Fruit fly (Drosophila melanogaster) whole organism, adult: Measurements from ENCODE around the gene MAPk-Ak2.

ENCODE experiments used
- CG11617 ChIP-seq: fragments of 200-800 bp; sonication (Bioruptor generic); optimal IDR thresholded peaks from 2 replicates; lab custom pipeline; 2017; ENCODE audit warnings: mild to moderate bottlenecking, missing biosample characterization, missing genetic modification reagents, missing genetic modification characterization
- CG12768 ChIP-seq: fragments of 200-800 bp; sonication (Bioruptor generic); optimal IDR thresholded peaks from 2 replicates; lab custom pipeline; 2017; ENCODE audit warnings: missing biosample characterization, missing genetic modification characterization, mild to moderate bottlenecking, moderate library complexity, missing genetic modification reagents
- CG14711 ChIP-seq: fragments of 200-800 bp; sonication (Bioruptor generic); optimal IDR thresholded peaks from 2 replicates; lab custom pipeline; 2018; ENCODE audit warnings: missing biosample characterization, mild to moderate bottlenecking, missing genetic modification characterization, moderate library complexity
- CG1620 ChIP-seq: fragments of 200-800 bp; sonication (Bioruptor generic); optimal IDR thresholded peaks from 2 replicates; lab custom pipeline; 2016; ENCODE audit warnings: missing biosample characterization, missing genetic modification characterization
- CG33017 ChIP-seq: fragments of 200-800 bp; sonication (Bioruptor generic); optimal IDR thresholded peaks from 2 replicates; lab custom pipeline; 2018; ENCODE audit warnings: missing biosample characterization, mild to moderate bottlenecking, missing genetic modification characterization, moderate library complexity
- CG5204 ChIP-seq: fragments of 200-800 bp; sonication (Bioruptor generic); optimal IDR thresholded peaks from 2 replicates; lab custom pipeline; 2016; ENCODE audit warnings: missing biosample characterization, missing genetic modification characterization
- CG7045 ChIP-seq: fragments of 200-800 bp; sonication (Bioruptor generic); optimal IDR thresholded peaks from 2 replicates; lab custom pipeline; 2017; ENCODE audit warnings: missing biosample characterization, mild to moderate bottlenecking, missing genetic modification characterization
- CG7101 ChIP-seq: fragments of 200-800 bp; sonication (Bioruptor generic); optimal IDR thresholded peaks from 2 replicates; lab custom pipeline; 2018; ENCODE audit warnings: missing biosample characterization, mild to moderate bottlenecking, missing genetic modification characterization, moderate library complexity
- Clk ChIP-seq: fragments of 200-800 bp; sonication (Bioruptor generic); optimal IDR thresholded peaks from 2 replicates; lab custom pipeline; 2017; ENCODE audit warnings: missing biosample characterization, missing genetic modification characterization
- Crg-1 ChIP-seq: fragments of 200-800 bp; sonication (Bioruptor generic); optimal IDR thresholded peaks from 2 replicates; lab custom pipeline; 2016; ENCODE audit warnings: missing biosample characterization, missing genetic modification characterization
- Hr96 ChIP-seq: fragments of 200-800 bp; sonication (Bioruptor generic); optimal IDR thresholded peaks from 2 replicates; lab custom pipeline; 2016; ENCODE audit warnings: missing biosample characterization, missing genetic modification characterization
- Mnt ChIP-seq: fragments of 200-800 bp; sonication (Bioruptor generic); optimal IDR thresholded peaks from 2 replicates; lab custom pipeline; 2016; ENCODE audit warnings: missing biosample characterization, mild to moderate bottlenecking, missing genetic modification characterization
- bab1 ChIP-seq: fragments of 200-800 bp; sonication (Bioruptor generic); optimal IDR thresholded peaks from 3 replicates; lab custom pipeline; 2019; ENCODE audit warnings: missing biosample characterization, mild to moderate bottlenecking, missing genetic modification characterization, moderate library complexity
- cic ChIP-seq: fragments of 200-800 bp; sonication (Bioruptor generic); optimal IDR thresholded peaks from 2 replicates; lab custom pipeline; 2017; ENCODE audit warnings: missing biosample characterization, mild to moderate bottlenecking, missing genetic modification characterization, moderate library complexity
- cnc ChIP-seq, 2 experiments: fragments of >200 bp; optimal IDR thresholded peaks; 2 replicates each; lab custom pipeline; 2017
- kay ChIP-seq: fragments of 200-800 bp; sonication (Bioruptor generic); peaks from one replicate; lab custom pipeline; 2016; ENCODE audit warnings: missing biosample characterization, missing genetic modification characterization, borderline replicate concordance
- ovo ChIP-seq: fragments of 200-800 bp; sonication (Bioruptor generic); optimal IDR thresholded peaks from 2 replicates; lab custom pipeline; 2016; ENCODE audit warnings: missing biosample characterization, missing genetic modification characterization
- pad ChIP-seq: fragments of 200-800 bp; sonication (Bioruptor generic); optimal IDR thresholded peaks from 3 replicates; lab custom pipeline; 2017; ENCODE audit warnings: missing biosample characterization, missing genetic modification characterization, mild to moderate bottlenecking, moderate library complexity, missing genetic modification reagents
- tj ChIP-seq: fragments of 200-800 bp; sonication (Bioruptor generic); optimal IDR thresholded peaks from 3 replicates; lab custom pipeline; 2017; ENCODE audit warnings: missing biosample characterization, mild to moderate bottlenecking, missing genetic modification characterization, moderate library complexity
- toe ChIP-seq: fragments of 200-800 bp; sonication (Bioruptor generic); optimal IDR thresholded peaks from 2 replicates; lab custom pipeline; 2016; ENCODE audit warnings: missing biosample characterization, missing genetic modification characterization

Gene MAPk-Ak2

dm6 chrX:5718476-5719012 is 45.5 kb downstream of the MAPk-Ak2 start:
- peak; percentile 8 for TF ChIP-seq CG1620
- TF ChIP-seq CG5204 (GFP tag; lab: Kevin White, UChicago), result peak; percentile 59
- peak; percentile 89 for TF ChIP-seq CG14711 (tag; lab: Kevin White, UChicago)
- peak; percentile 90 for TF ChIP-seq CG33017 (tag; lab: Kevin White, UChicago)
- peak; percentile 68 for TF ChIP-seq ovo (GFP tag; lab: Kevin White, UChicago)
- TF ChIP-seq Clk, result peak; percentile 70
- peak; percentile 91 for TF ChIP-seq CG12768 (GFP tag; lab: Kevin White, UChicago)
- TF ChIP-seq toe (GFP tag; lab: Kevin White, UChicago), result peak; percentile 52
- no peak for TF ChIP-seq cnc (optimal IDR thresholded peaks at IDR 0.05; lab: Kevin White, UChicago)
- peak; percentile 25 for TF ChIP-seq bab1
- TF ChIP-seq CG11617, result peak; percentile 87
- TF ChIP-seq Crg-1 (GFP tag; lab: Kevin White, UChicago), result peak; percentile 41
- peak; percentile 84 for TF ChIP-seq CG7045 (GFP tag; lab: Kevin White, UChicago)
- peak; percentile 62 for TF ChIP-seq tj
- TF ChIP-seq cic, result peak; percentile 10
- peak; percentile 77 for TF ChIP-seq pad (GFP tag; lab: Kevin White, UChicago)
- TF ChIP-seq Mnt (GFP tag; lab: Kevin White, UChicago), result peak; percentile 69
- TF ChIP-seq CG7101 (tag; lab: Kevin White, UChicago), result peak; percentile 95
- peak; percentile 45 for TF ChIP-seq Hr96 (GFP tag; lab: Kevin White, UChicago)
- TF ChIP-seq kay (GFP tag; lab: Kevin White, UChicago), result peak; percentile 64

- TF ChIP-seq CG7101 (tag; lab: Kevin White, UChicago) (peak; percentile 3), CG14711 (tag; lab: Kevin White, UChicago) (peak; percentile 2), CG12768 (GFP tag; lab: Kevin White, UChicago) (no peak)
These were observed 46.1 kb downstream of the MAPk-Ak2 start, which contains the start of gene CG33080 for dm6 chrX:5717741-5718475. CG33080 (minus strand) TSS chrX:5717778.

DNA sequence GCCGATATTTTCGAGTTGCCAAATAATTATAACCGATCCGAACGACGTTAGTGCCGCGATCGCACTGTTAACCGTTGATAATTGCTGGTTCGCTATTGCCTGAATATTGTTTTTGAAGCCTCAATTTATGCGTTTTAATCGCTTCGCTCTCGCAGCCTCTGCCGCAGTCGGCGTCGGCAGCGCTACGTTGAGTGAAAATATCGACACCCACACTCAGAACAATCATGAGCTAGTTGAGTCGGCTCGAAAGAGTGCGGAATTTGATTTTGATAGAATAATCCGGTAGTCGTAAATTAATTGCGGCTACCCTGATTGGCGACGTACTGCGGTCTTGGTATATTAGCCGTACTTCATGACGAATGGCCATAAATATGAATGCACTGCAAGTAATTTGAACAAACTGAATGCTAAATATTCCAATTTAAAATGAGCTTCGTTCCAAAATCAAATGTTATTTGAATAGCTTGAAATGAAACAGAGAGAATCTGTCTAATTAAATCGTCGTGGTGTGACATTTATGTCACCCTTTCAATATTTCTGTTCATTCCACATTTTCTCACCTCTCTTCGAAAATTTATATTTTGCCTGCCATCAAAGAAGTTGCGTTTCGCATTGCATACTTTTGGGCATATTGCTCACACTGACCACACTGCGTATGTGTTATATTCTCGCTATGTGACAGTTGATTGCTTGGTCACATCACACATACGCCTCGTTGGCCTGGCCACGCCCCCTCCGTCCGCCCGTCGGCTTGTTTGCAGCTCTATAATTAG is 48.4 kb downstream of the MAPk-Ak2 start:
- TF ChIP-seq CG7101 (tag; lab: Kevin White, UChicago) (peak; percentile 12), ovo (GFP tag; lab: Kevin White, UChicago) (peak; percentile 23), pad (GFP tag; lab: Kevin White, UChicago) (no peak), CG11617 (peak; percentile 47), CG33017 (tag; lab: Kevin White, UChicago) (peak; percentile 23)

DNA sequence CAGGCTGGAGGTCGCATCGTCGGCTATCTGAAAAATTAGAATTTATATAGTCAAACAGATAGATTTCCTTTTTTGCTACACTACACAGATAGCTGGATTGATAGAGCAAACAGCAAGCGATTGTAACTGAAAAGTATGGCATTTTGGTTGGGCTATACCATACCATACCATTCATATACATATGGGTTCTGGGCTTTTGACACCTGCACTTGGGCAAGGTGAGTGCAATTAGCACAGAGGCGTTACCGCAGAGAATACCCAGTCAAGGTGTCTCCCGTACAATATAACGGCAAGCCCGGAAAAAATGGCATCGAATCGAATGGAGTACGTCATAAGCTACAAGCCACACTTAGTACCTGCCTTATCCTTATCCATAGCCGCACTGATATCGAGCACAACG is 49.2 kb downstream of the MAPk-Ak2 start:
- TF ChIP-seq Hr96 (GFP tag; lab: Kevin White, UChicago), result no peak
- no peak for TF ChIP-seq toe (GFP tag; lab: Kevin White, UChicago)
- TF ChIP-seq kay (GFP tag; lab: Kevin White, UChicago), result no peak
- no peak for TF ChIP-seq CG33017 (tag; lab: Kevin White, UChicago)
- TF ChIP-seq CG11617, result no peak
- TF ChIP-seq cic, result no peak
- TF ChIP-seq CG7101 (tag; lab: Kevin White, UChicago), result no peak
- no peak for TF ChIP-seq Clk
- no peak for TF ChIP-seq Crg-1 (GFP tag; lab: Kevin White, UChicago)
- no peak for TF ChIP-seq CG7045 (GFP tag; lab: Kevin White, UChicago)
- TF ChIP-seq CG12768 (GFP tag; lab: Kevin White, UChicago), result no peak
- no peak for TF ChIP-seq CG1620
- no peak for TF ChIP-seq CG14711 (tag; lab: Kevin White, UChicago)

- TF ChIP-seq Mnt (GFP tag; lab: Kevin White, UChicago), result no peak
- TF ChIP-seq pad (GFP tag; lab: Kevin White, UChicago), result no peak
- no peak for TF ChIP-seq CG12768 (GFP tag; lab: Kevin White, UChicago)
- no peak for TF ChIP-seq tj
- no peak for TF ChIP-seq CG11617
- TF ChIP-seq cic, result no peak
- TF ChIP-seq Clk, result no peak
- TF ChIP-seq CG1620, result no peak
- no peak for TF ChIP-seq toe (GFP tag; lab: Kevin White, UChicago)
- TF ChIP-seq Crg-1 (GFP tag; lab: Kevin White, UChicago), result no peak
- no peak for TF ChIP-seq CG5204 (GFP tag; lab: Kevin White, UChicago)
- no peak for TF ChIP-seq Hr96 (GFP tag; lab: Kevin White, UChicago)
- TF ChIP-seq bab1, result no peak
- no peak for TF ChIP-seq cnc (optimal IDR thresholded peaks at IDR 0.05; lab: Kevin White, UChicago)
- TF ChIP-seq CG33017 (tag; lab: Kevin White, UChicago), result no peak
- no peak for TF ChIP-seq ovo (GFP tag; lab: Kevin White, UChicago)
- no peak for TF ChIP-seq kay (GFP tag; lab: Kevin White, UChicago)
These were observed 51.0 kb downstream of the MAPk-Ak2 start for dm6 chrX:5712966-5713365.
